Worm (Caenorhabditis elegans) whole organism, late embryonic: ENCODE data around the gene ucr-2.3.

Experiments used
- C38D4.7 ChIP-seq: fragments of 200-800 bp; sonication (Bioruptor generic); optimal IDR thresholded peaks from 2 replicates; lab custom pipeline; 2018; ENCODE audit warnings: mild to moderate bottlenecking, missing genetic modification characterization, moderate library complexity, missing compliant biosample characterization
- K02D7.2 ChIP-seq: sonication (generic microtip); optimal IDR thresholded peaks from 2 replicates; lab custom pipeline; 2017; ENCODE audit warnings: mild to moderate bottlenecking, missing genetic modification characterization, missing compliant biosample characterization
- K09A11.1 ChIP-seq: sonication (generic microtip); optimal IDR thresholded peaks from 2 replicates; lab custom pipeline; 2017; ENCODE audit warnings: antibody characterized with exemption, mild to moderate bottlenecking, missing genetic modification characterization, missing compliant biosample characterization; ENCODE audit not compliant: insufficient read depth
- Y22D7AL.16 ChIP-seq: sonication (generic microtip); optimal IDR thresholded peaks from 2 replicates; lab custom pipeline; 2016; ENCODE audit warnings: missing genetic modification characterization, missing compliant biosample characterization
- ama-1 ChIP-seq: fragments of 150-350 bp; optimal IDR thresholded peaks from 2 replicates; lab custom pipeline; 2014
- ceh-19 ChIP-seq: fragments of 200-800 bp; sonication (Bioruptor generic); optimal IDR thresholded peaks from 2 replicates; lab custom pipeline; 2018; ENCODE audit warnings: mild to moderate bottlenecking, missing genetic modification characterization, missing compliant biosample characterization
- ceh-2 ChIP-seq: sonication (generic microtip); optimal IDR thresholded peaks from 2 replicates; lab custom pipeline; 2016; ENCODE audit warnings: missing genotype, missing genetic modification characterization, missing compliant biosample characterization
- ceh-22 ChIP-seq: sonication (generic microtip); optimal IDR thresholded peaks from 2 replicates; lab custom pipeline; 2017; ENCODE audit warnings: missing biosample characterization, missing genetic modification characterization
- ceh-30 ChIP-seq: fragments of 150-350 bp; optimal IDR thresholded peaks from 2 replicates; lab custom pipeline; 2014; ENCODE audit warnings: missing biosample characterization, missing genetic modification characterization
- ceh-31 ChIP-seq: sonication (generic microtip); optimal IDR thresholded peaks from 2 replicates; lab custom pipeline; 2016; ENCODE audit warnings: missing genetic modification characterization, missing compliant biosample characterization
- ceh-34 ChIP-seq: sonication (generic microtip); optimal IDR thresholded peaks from 2 replicates; lab custom pipeline; 2016; ENCODE audit warnings: mild to moderate bottlenecking, missing genetic modification characterization, missing compliant biosample characterization
- ceh-48 ChIP-seq: sonication (generic microtip); optimal IDR thresholded peaks from 2 replicates; lab custom pipeline; 2016; ENCODE audit warnings: missing genetic modification characterization, inconsistent platforms, missing compliant biosample characterization
- ceh-9 ChIP-seq: sonication (generic microtip); optimal IDR thresholded peaks from 2 replicates; lab custom pipeline; 2016; ENCODE audit warnings: mild to moderate bottlenecking, missing genetic modification characterization, inconsistent platforms, missing compliant biosample characterization
- dmd-4 ChIP-seq: sonication (generic microtip); optimal IDR thresholded peaks from 2 replicates; lab custom pipeline; 2016; ENCODE audit warnings: borderline replicate concordance, missing genetic modification characterization, missing compliant biosample characterization
- elt-4 ChIP-seq: sonication (generic microtip); optimal IDR thresholded peaks from 2 replicates; lab custom pipeline; 2016; ENCODE audit warnings: missing genetic modification characterization, missing compliant biosample characterization
- ets-4 ChIP-seq: sonication (generic microtip); optimal IDR thresholded peaks from 2 replicates; lab custom pipeline; 2016; ENCODE audit warnings: missing genetic modification characterization, missing compliant biosample characterization
- eyg-1 ChIP-seq: sonication (generic microtip); optimal IDR thresholded peaks from 2 replicates; lab custom pipeline; 2016; ENCODE audit warnings: missing genotype, missing genetic modification characterization, missing compliant biosample characterization
- fkh-6 ChIP-seq: sonication (generic microtip); optimal IDR thresholded peaks from 2 replicates; lab custom pipeline; 2016; ENCODE audit warnings: missing genetic modification characterization, missing compliant biosample characterization
- gmeb-2 ChIP-seq: sonication (generic microtip); optimal IDR thresholded peaks from 2 replicates; lab custom pipeline; 2016; ENCODE audit warnings: missing genetic modification characterization, inconsistent platforms, missing compliant biosample characterization
- hlh-13 ChIP-seq: fragments of 200-800 bp; sonication (Bioruptor generic); optimal IDR thresholded peaks from 2 replicates; lab custom pipeline; 2018; ENCODE audit warnings: mild to moderate bottlenecking, missing genetic modification characterization, missing compliant biosample characterization
- hlh-30 ChIP-seq: sonication (generic microtip); optimal IDR thresholded peaks from 2 replicates; lab custom pipeline; 2017; ENCODE audit warnings: antibody characterized with exemption, missing genetic modification characterization, missing compliant biosample characterization; ENCODE audit not compliant: insufficient read depth
- hlh-6 ChIP-seq: sonication (generic microtip); optimal IDR thresholded peaks from 2 replicates; lab custom pipeline; 2016; ENCODE audit warnings: missing genotype, missing genetic modification characterization, missing compliant biosample characterization
- hlh-8 ChIP-seq: sonication (generic microtip); optimal IDR thresholded peaks from 2 replicates; lab custom pipeline; 2016; ENCODE audit warnings: missing genotype, missing genetic modification characterization, missing compliant biosample characterization
- lin-11 ChIP-seq: fragments of 200-800 bp; sonication (Bioruptor generic); optimal IDR thresholded peaks from 2 replicates; lab custom pipeline; 2018; ENCODE audit warnings: mild to moderate bottlenecking, missing genetic modification characterization, missing compliant biosample characterization
- nfya-1 ChIP-seq: sonication (generic microtip); optimal IDR thresholded peaks from 2 replicates; lab custom pipeline; 2017; ENCODE audit warnings: missing genetic modification characterization, mild to moderate bottlenecking, missing compliant biosample characterization, antibody characterized with exemption, moderate library complexity
- nhr-11 ChIP-seq: fragments of 150-350 bp; optimal IDR thresholded peaks from 2 replicates; lab custom pipeline; 2014; ENCODE audit warnings: missing biosample characterization, missing genetic modification characterization
- nhr-232 ChIP-seq: sonication (generic microtip); optimal IDR thresholded peaks from 2 replicates; lab custom pipeline; 2016; ENCODE audit warnings: missing genetic modification characterization, missing compliant biosample characterization
- npax-4 ChIP-seq: sonication (generic microtip); optimal IDR thresholded peaks from 2 replicates; lab custom pipeline; 2016; ENCODE audit warnings: missing genetic modification characterization, missing compliant biosample characterization
- odd-2 ChIP-seq: sonication (generic microtip); optimal IDR thresholded peaks from 2 replicates; lab custom pipeline; 2017; ENCODE audit warnings: antibody characterized with exemption, mild to moderate bottlenecking, missing genetic modification characterization, missing compliant biosample characterization
- pat-9 ChIP-seq: fragments of 200-800 bp; sonication (Bioruptor generic); optimal IDR thresholded peaks from 2 replicates; lab custom pipeline; 2018; ENCODE audit warnings: mild to moderate bottlenecking, missing genetic modification characterization, moderate library complexity, missing compliant biosample characterization
- pha-2 ChIP-seq: sonication (generic microtip); optimal IDR thresholded peaks from 2 replicates; lab custom pipeline; 2017; ENCODE audit warnings: mild to moderate bottlenecking, missing genetic modification characterization, missing compliant biosample characterization
- ref-2 ChIP-seq: sonication (generic microtip); optimal IDR thresholded peaks from 2 replicates; lab custom pipeline; 2016; ENCODE audit warnings: missing genetic modification characterization, missing compliant biosample characterization
- rnt-1 ChIP-seq: sonication (generic microtip); optimal IDR thresholded peaks from 2 replicates; lab custom pipeline; 2016; ENCODE audit warnings: missing genetic modification characterization, missing compliant biosample characterization
- sdc-2 ChIP-seq: sonication (generic microtip); optimal IDR thresholded peaks from 2 replicates; lab custom pipeline; 2016; ENCODE audit warnings: missing genotype, missing genetic modification characterization, missing compliant biosample characterization
- sox-2 ChIP-seq: fragments of 200-800 bp; sonication (Bioruptor generic); IDR thresholded peaks from 2 replicates; pipeline ENCODE4 v1.3.6; 2022; ENCODE audit warnings: missing genetic modification reagents, missing genetic modification characterization, missing compliant biosample characterization
- tbx-2 ChIP-seq: sonication (generic microtip); optimal IDR thresholded peaks from 2 replicates; lab custom pipeline; 2016; ENCODE audit warnings: missing genetic modification characterization, missing compliant biosample characterization
- tbx-7 ChIP-seq: sonication (generic microtip); optimal IDR thresholded peaks from 2 replicates; lab custom pipeline; 2016; ENCODE audit warnings: missing genotype, missing genetic modification characterization, missing compliant biosample characterization
- unc-3 ChIP-seq, 2 experiments: fragments of 200-800 bp in 1 of 2; sonication (Bioruptor generic) in 1 of 2; sonication (generic microtip) in 1 of 2; conservative IDR thresholded peaks in 1 of 2; optimal IDR thresholded peaks in 1 of 2; 2 replicates each; pipeline versions ENCODE4 v1.3.6 to Lab custom; 2016 to 2022; ENCODE audit warnings: missing compliant biosample characterization in 2 of 2, missing genetic modification characterization in 2 of 2, missing genetic modification reagents in 1 of 2
- unc-42 ChIP-seq: sonication (generic microtip); optimal IDR thresholded peaks from 2 replicates; lab custom pipeline; 2016; ENCODE audit warnings: missing genotype, missing genetic modification characterization, missing compliant biosample characterization

ucr-2.3 gene

ce11 chrIII:861819-862356 lies 17.8 kb upstream of the ucr-2.3 start, which contains the start of gene arx-4:
arx-4 (plus strand) TSS chrIII:862306.
- TF ChIP-seq ceh-22 (no peak), ceh-31 (tag; lab: Kevin White, UChicago) (peak; percentile 28), gmeb-2 (tag; lab: Kevin White, UChicago) (no peak), unc-42 (tag; lab: Kevin White, UChicago) (peak; percentile 95), ceh-2 (tag; lab: Kevin White, UChicago) (no peak)

ce11 chrIII:868866-869265 lies 10.8 kb upstream of the ucr-2.3 start:
- TF ChIP-seq elt-4 (tag; lab: Kevin White, UChicago) = no peak
- no peak for TF ChIP-seq nfya-1 (tag; lab: Kevin White, UChicago)
- no peak for TF ChIP-seq ceh-9 (tag; lab: Kevin White, UChicago)
- no peak for TF ChIP-seq K09A11.1 (tag; lab: Kevin White, UChicago)

- TF ChIP-seq lin-11 (tag; lab: Kevin White, UChicago) = no peak
- TF ChIP-seq K02D7.2 = no peak
- no peak for TF ChIP-seq nhr-232 (tag; lab: Kevin White, UChicago)
- no peak for TF ChIP-seq hlh-8
- no peak for TF ChIP-seq pha-2
- TF ChIP-seq ceh-34 (tag; lab: Kevin White, UChicago) = no peak
- no peak for TF ChIP-seq nhr-11 (tag; lab: Kevin White, UChicago)
- TF ChIP-seq fkh-6 (tag; lab: Kevin White, UChicago) = no peak
- TF ChIP-seq ets-4 (tag; lab: Kevin White, UChicago) = no peak
- TF ChIP-seq ceh-30 (tag; lab: Kevin White, UChicago) = no peak
- TF ChIP-seq odd-2 (tag; lab: Kevin White, UChicago) = no peak
- no peak for TF ChIP-seq dmd-4
- no peak for TF ChIP-seq ceh-48 (tag; lab: Kevin White, UChicago)
- no peak for TF ChIP-seq tbx-7 (tag; lab: Kevin White, UChicago)
- TF ChIP-seq ceh-22 = no peak
- TF ChIP-seq sox-2 (GFP tag; lab: Robert Waterston, UW) = no peak
- TF ChIP-seq ref-2 = no peak
- TF ChIP-seq unc-3 (GFP tag; conservative IDR thresholded peaks at IDR 0.05; lab: Robert Waterston, UW) = no peak
- TF ChIP-seq unc-3 (tag; optimal IDR thresholded peaks at IDR 0.05; lab: Kevin White, UChicago) = no peak
These were observed 9.8 kb upstream of the ucr-2.3 start, which contains the start of gene T24C4.2 for ce11 chrIII:869869-870268. T24C4.2 (minus strand) TSS chrIII:869969.

ce11 chrIII:870555-870954 lies 9.1 kb upstream of the ucr-2.3 start:
- TF ChIP-seq rnt-1 (tag; lab: Kevin White, UChicago) (no peak), tbx-2 (tag; lab: Kevin White, UChicago) (peak; percentile 9), eyg-1 (tag; lab: Kevin White, UChicago) (no peak), hlh-8 (no peak), nhr-11 (tag; lab: Kevin White, UChicago) (no peak), hlh-30 (tag; lab: Kevin White, UChicago) (peak; percentile 60), pat-9 (tag; lab: Kevin White, UChicago) (no peak), ama-1 (no peak)

ce11 chrIII:872373-872772 lies 7.3 kb upstream of the ucr-2.3 start, which contains the start of the genes T24C4.3 and clc-20:
T24C4.3 (minus strand) TSS chrIII:872473.
clc-20 (plus strand) TSS chrIII:872583.
- TF ChIP-seq ceh-19 (no peak), pha-2 (no peak), dmd-4 (no peak), hlh-6 (no peak), K02D7.2 (no peak), hlh-8 (no peak), hlh-13 (GFP tag; lab: Kevin White, UChicago) (no peak), Y22D7AL.16 (tag; lab: Kevin White, UChicago) (no peak), tbx-7 (tag; lab: Kevin White, UChicago) (no peak), unc-3 (GFP tag; conservative IDR thresholded peaks at IDR 0.05; lab: Robert Waterston, UW) (no peak), unc-3 (tag; optimal IDR thresholded peaks at IDR 0.05; lab: Kevin White, UChicago) (no peak), C38D4.7 (GFP tag; lab: Kevin White, UChicago) (no peak), ceh-9 (tag; lab: Kevin White, UChicago) (no peak), odd-2 (tag; lab: Kevin White, UChicago) (no peak), sdc-2 (tag; lab: Kevin White, UChicago) (no peak), nhr-232 (tag; lab: Kevin White, UChicago) (no peak), npax-4 (no peak), ceh-30 (tag; lab: Kevin White, UChicago) (no peak)
